Worm (Caenorhabditis elegans) whole organism, L4 larva: Measurements from ENCODE around the gene htrl-1.

Source experiments
- arid-1 ChIP-seq: fragments of 200-800 bp; sonication (Bioruptor generic); conservative IDR thresholded peaks from 2 replicates; pipeline ENCODE4 v1.3.6; 2022; ENCODE audit warnings: missing genetic modification reagents, missing genetic modification characterization, missing compliant biosample characterization
- lin-13 ChIP-seq: fragments of 150-350 bp; optimal IDR thresholded peaks from 2 replicates; lab custom pipeline; 2014; ENCODE audit warnings: missing biosample characterization, missing genetic modification reagents, missing genetic modification characterization
- lin-39 ChIP-seq: fragments of 150-350 bp; optimal IDR thresholded peaks from 2 replicates; lab custom pipeline; 2014; ENCODE audit warnings: missing biosample characterization, missing genetic modification reagents, missing genetic modification characterization
- madf-5 ChIP-seq, 2 experiments: fragments of 200-800 bp; sonication (Bioruptor generic); IDR thresholded peaks; 2 replicates each; pipeline ENCODE4 v1.3.6; 2022; ENCODE audit warnings: missing compliant biosample characterization in 2 of 2, missing genetic modification characterization in 2 of 2
- mxl-2 ChIP-seq: fragments of 200-800 bp; sonication (Bioruptor generic); conservative IDR thresholded peaks from 2 replicates; pipeline ENCODE4 v1.3.6; 2022; ENCODE audit warnings: missing genetic modification reagents, missing genetic modification characterization, missing compliant biosample characterization
- nhr-11 ChIP-seq: fragments of 150-350 bp; optimal IDR thresholded peaks from 2 replicates; lab custom pipeline; 2014; ENCODE audit warnings: missing biosample characterization, missing genetic modification characterization
- nhr-28 ChIP-seq: fragments of 150-350 bp; optimal IDR thresholded peaks from 2 replicates; lab custom pipeline; 2014; ENCODE audit warnings: missing biosample characterization, missing genetic modification characterization
- nhr-76 ChIP-seq: fragments of 150-350 bp; optimal IDR thresholded peaks from 2 replicates; lab custom pipeline; 2014; ENCODE audit warnings: missing biosample characterization, missing genetic modification characterization
- skn-1 ChIP-seq: fragments of 150-350 bp; optimal IDR thresholded peaks from 2 replicates; lab custom pipeline; 2014; ENCODE audit warnings: missing biosample characterization, missing genetic modification characterization
- tag-97 ChIP-seq: fragments of 200-800 bp; sonication (Bioruptor generic); IDR thresholded peaks from 2 replicates; pipeline ENCODE4 v1.3.6; 2022; ENCODE audit warnings: missing genetic modification characterization, missing compliant biosample characterization
- unc-130 ChIP-seq: sonication (generic microtip); optimal IDR thresholded peaks from 2 replicates; lab custom pipeline; 2016; ENCODE audit warnings: missing genetic modification reagents, missing genetic modification characterization, missing compliant biosample characterization
- zag-1 ChIP-seq: fragments of 150-350 bp; optimal IDR thresholded peaks from 2 replicates; lab custom pipeline; 2014; ENCODE audit warnings: missing biosample characterization, missing genetic modification characterization
- zfp-3 ChIP-seq: fragments of 200-800 bp; sonication (Bioruptor generic); conservative IDR thresholded peaks from 2 replicates; pipeline ENCODE4 v1.3.6; 2022; ENCODE audit warnings: missing genetic modification reagents, missing genetic modification characterization, missing compliant biosample characterization
- zip-2 ChIP-seq: fragments of 150-350 bp; optimal IDR thresholded peaks from 2 replicates; lab custom pipeline; 2014; ENCODE audit warnings: missing biosample characterization, missing genetic modification characterization

DNA sequence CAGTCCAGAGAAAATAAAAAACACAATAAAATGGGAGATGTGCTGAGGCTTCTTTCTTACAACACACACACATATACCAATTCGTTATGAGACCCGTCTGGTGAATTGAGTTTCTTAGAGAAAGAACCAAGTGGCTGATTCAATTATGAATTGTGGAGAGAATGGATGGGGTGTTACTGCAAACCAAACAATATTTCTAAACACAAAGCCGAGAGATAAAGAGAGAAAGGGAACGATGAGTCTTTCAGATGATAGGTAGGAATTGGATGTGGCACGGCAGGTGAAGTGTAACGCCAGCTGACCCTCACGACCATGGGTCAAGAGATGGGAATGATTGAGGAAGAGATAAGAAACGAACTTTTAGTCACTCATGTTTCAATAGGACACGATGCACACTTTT lies 49.9 kb downstream of the htrl-1 start, which contains the start of gene mig-17:
- no peak for TF ChIP-seq lin-13 (GFP tag; lab: Kevin White, UChicago)
- TF ChIP-seq skn-1 (tag; lab: Kevin White, UChicago), result no peak
- no peak for TF ChIP-seq zag-1 (tag; lab: Kevin White, UChicago)
- no peak for TF ChIP-seq arid-1 (GFP tag; lab: Robert Waterston, UW)
- TF ChIP-seq zfp-3 (GFP tag; lab: Robert Waterston, UW), result no peak
- TF ChIP-seq nhr-28 (tag; lab: Kevin White, UChicago), result no peak
- TF ChIP-seq madf-5 (GFP tag; IDR thresholded peaks at IDR 0.05; lab: Robert Waterston, UW), result no peak
- no peak for TF ChIP-seq tag-97 (GFP tag; lab: Robert Waterston, UW)
- no peak for TF ChIP-seq mxl-2 (GFP tag; lab: Robert Waterston, UW)
- no peak for TF ChIP-seq zip-2
- TF ChIP-seq nhr-11, result no peak
- no peak for TF ChIP-seq unc-130 (GFP tag; lab: Kevin White, UChicago)
- no peak for TF ChIP-seq lin-39
- TF ChIP-seq nhr-76 (tag; lab: Kevin White, UChicago), result no peak
